Worm (Caenorhabditis elegans) whole organism, young adult: ENCODE data around the gene C39E9.12.

ENCODE experiments used
- B0035.1 ChIP-seq: sonication (generic microtip); optimal IDR thresholded peaks from 2 replicates; lab custom pipeline; 2016; ENCODE audit warnings: missing genetic modification characterization, mild to moderate bottlenecking, missing compliant biosample characterization, missing genotype, missing genetic modification reagents
- F22D6.2 ChIP-seq: sonication (generic microtip); optimal IDR thresholded peaks from 2 replicates; lab custom pipeline; 2016; ENCODE audit warnings: mild to moderate bottlenecking, missing genetic modification characterization, missing compliant biosample characterization
- Y56A3A.18 ChIP-seq: fragments of 200-800 bp; sonication (Bioruptor generic); IDR thresholded peaks from 2 replicates; pipeline ENCODE4 v1.3.6; 2022; ENCODE audit warnings: missing genetic modification reagents, missing genetic modification characterization, missing compliant biosample characterization
- ama-1 ChIP-seq, 3 experiments: fragments of 150-350 bp in 1 of 3; sonication (generic microtip) in 2 of 3; optimal IDR thresholded peaks; 2 replicates each; lab custom pipeline; 2014 to 2018; ENCODE audit warnings: missing biosample characterization in 2 of 3, missing genetic modification characterization in 2 of 3, missing genetic modification reagents in 2 of 3
- ekl-4 ChIP-seq: fragments of 200-800 bp; sonication (Bioruptor generic); IDR thresholded peaks from 2 replicates; pipeline ENCODE4 v1.3.6; 2022; ENCODE audit warnings: missing genetic modification reagents, missing genetic modification characterization, missing compliant biosample characterization
- hrde-1 ChIP-seq: sonication (generic microtip); optimal IDR thresholded peaks from 2 replicates; lab custom pipeline; 2016; ENCODE audit warnings: missing genetic modification characterization, mild to moderate bottlenecking, missing compliant biosample characterization, moderate library complexity, missing genotype, missing genetic modification reagents, borderline replicate concordance
- lag-1 ChIP-seq: fragments of 200-800 bp; sonication (Bioruptor generic); IDR thresholded peaks from 2 replicates; pipeline ENCODE4 v1.3.6; 2022; ENCODE audit warnings: missing genetic modification reagents, missing genetic modification characterization, missing compliant biosample characterization
- nfya-1 ChIP-seq: sonication (generic microtip); optimal IDR thresholded peaks from 2 replicates; lab custom pipeline; 2017; ENCODE audit warnings: antibody characterized with exemption, missing compliant biosample characterization, missing genetic modification characterization, borderline replicate concordance; ENCODE audit not compliant: insufficient read depth
- nhr-179 ChIP-seq: sonication (generic microtip); optimal IDR thresholded peaks from 2 replicates; lab custom pipeline; 2016; ENCODE audit warnings: mild to moderate bottlenecking, missing genetic modification characterization, missing compliant biosample characterization
- nhr-27 ChIP-seq: fragments of 200-800 bp; sonication (Bioruptor generic); optimal IDR thresholded peaks from 2 replicates; lab custom pipeline; 2018; ENCODE audit warnings: mild to moderate bottlenecking, missing genetic modification characterization, moderate library complexity, missing compliant biosample characterization
- rcor-1 ChIP-seq: fragments of 200-800 bp; sonication (Bioruptor generic); IDR thresholded peaks from 2 replicates; pipeline ENCODE4 v1.3.6; 2022; ENCODE audit warnings: missing genetic modification reagents, missing genetic modification characterization, missing compliant biosample characterization
- rpc-1 ChIP-seq, 2 experiments: fragments of 150-350 bp in 1 of 2; sonication (generic microtip) in 1 of 2; optimal IDR thresholded peaks; 2 replicates each; lab custom pipeline; 2014 to 2018; ENCODE audit warnings: missing biosample characterization in 1 of 2, missing genetic modification characterization in 1 of 2, missing genetic modification reagents in 1 of 2, missing genotype in 1 of 2
- unc-62 ChIP-seq: fragments of 150-350 bp; optimal IDR thresholded peaks from 2 replicates; lab custom pipeline; 2014; ENCODE audit warnings: missing biosample characterization, missing genetic modification reagents, missing genetic modification characterization
- ztf-3 ChIP-seq: fragments of 200-800 bp; sonication (Bioruptor generic); optimal IDR thresholded peaks from 2 replicates; lab custom pipeline; 2018; ENCODE audit warnings: mild to moderate bottlenecking, missing genetic modification characterization, missing compliant biosample characterization

DNA sequence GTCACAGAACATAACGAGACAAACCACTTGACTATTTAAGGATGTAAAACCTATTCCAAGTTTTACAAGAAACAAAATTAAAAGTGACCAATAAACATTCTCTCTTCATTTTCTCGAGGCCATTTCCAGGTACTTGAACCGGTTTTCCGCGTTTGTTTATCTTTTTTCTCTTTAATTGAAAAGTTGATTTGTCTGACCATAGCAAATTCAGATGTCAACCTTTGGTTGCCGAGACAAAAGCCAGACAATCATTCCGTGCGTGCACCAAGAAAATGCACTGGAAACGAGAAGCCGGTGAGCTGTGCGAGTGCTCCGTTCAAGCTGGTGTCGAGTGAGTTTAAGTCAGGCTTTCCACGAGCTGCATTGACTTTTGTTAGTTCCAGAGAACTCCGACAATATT is 11.7 kb upstream of the C39E9.12 start:
- TF ChIP-seq hrde-1, result no peak
- no peak for TF ChIP-seq nfya-1 (tag; lab: Kevin White, UChicago)
- peak; percentile 81 for TF ChIP-seq ama-1 (optimal IDR thresholded peaks at IDR 0.05; lab: Kevin White, UChicago)
- TF ChIP-seq ama-1 (GFP tag; optimal IDR thresholded peaks at IDR 0.05; lab: Kevin White, UChicago), result no peak
- TF ChIP-seq nhr-27, result no peak
- no peak for TF ChIP-seq rcor-1
- TF ChIP-seq ztf-3 (GFP tag; lab: Kevin White, UChicago), result no peak
- no peak for TF ChIP-seq F22D6.2 (tag; lab: Kevin White, UChicago)
- no peak for TF ChIP-seq B0035.1 (tag; lab: Kevin White, UChicago)
- no peak for TF ChIP-seq nhr-179 (tag; lab: Kevin White, UChicago)
- TF ChIP-seq Y56A3A.18 (GFP tag; lab: Robert Waterston, UW), result no peak
- TF ChIP-seq ekl-4 (GFP tag; lab: Robert Waterston, UW), result no peak
- TF ChIP-seq lag-1 (GFP tag; lab: Robert Waterston, UW), result no peak
- TF ChIP-seq rpc-1 (optimal IDR thresholded peaks at IDR 0.05; lab: Kevin White, UChicago), result no peak
- no peak for TF ChIP-seq rpc-1 (tag; optimal IDR thresholded peaks at IDR 0.05; lab: Kevin White, UChicago)
- no peak for TF ChIP-seq unc-62
